Worm (Caenorhabditis elegans): ENCODE data around the gene srsx-38.
"Not testable (repeated sequence)": the region's sequence is repeated elsewhere in the genome, so short reads cannot be mapped to it uniquely, and the experiment has no call there.

Gene srsx-38

DNA sequence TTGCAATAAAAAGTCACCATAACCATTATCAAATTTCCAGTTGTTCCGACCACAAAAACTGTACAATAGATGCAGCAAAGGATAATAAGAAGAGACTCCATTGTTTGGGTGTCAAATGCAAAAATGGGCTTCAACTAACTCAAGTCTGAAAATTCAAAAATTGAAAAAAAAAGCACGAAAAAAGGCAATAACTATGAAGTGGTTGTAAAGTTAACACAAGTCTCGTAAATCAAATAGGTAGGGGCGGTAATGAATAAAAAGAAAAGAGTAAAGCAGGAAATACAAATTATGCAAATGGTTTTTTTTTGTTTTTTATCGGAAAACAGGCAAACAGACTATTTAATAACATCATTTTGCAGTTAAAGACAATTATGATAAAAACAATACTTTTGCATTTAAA, at the start of gene srsx-38:
TSS of gene srsx-38 (minus strand) at position 101 of the 400 bp plus-strand sequence.
- TF ChIP-seq unc-62 (GFP tag; optimal IDR thresholded peaks at IDR 0.05) = not testable (repeated sequence)

DNA sequence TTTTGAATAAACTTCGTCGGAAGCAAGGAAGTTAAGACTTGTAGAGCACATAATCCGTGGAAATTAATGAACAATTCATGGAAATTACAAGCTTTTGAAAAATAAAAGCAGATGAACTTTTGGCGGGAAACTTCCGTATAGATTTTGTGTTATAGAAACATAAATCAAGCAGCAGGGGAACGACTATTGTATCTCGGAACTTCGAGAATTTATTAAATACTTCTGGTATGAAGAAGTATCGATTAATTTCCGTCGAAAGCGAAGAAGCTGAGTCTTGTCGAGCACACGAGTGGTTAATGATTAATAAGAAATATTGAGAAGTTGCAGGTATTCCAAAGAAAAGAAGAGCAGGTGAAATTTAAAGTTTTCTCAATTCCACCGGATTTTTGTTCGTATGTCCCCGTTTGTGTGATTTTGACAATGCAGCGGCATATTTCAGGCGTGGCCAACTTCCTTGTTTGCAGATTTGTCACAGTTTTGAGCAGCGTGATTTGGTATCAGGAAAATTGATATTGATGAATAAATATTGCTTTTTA, 43.0 kb upstream of the srsx-38 start, which contains the start of gene srh-147:
TSS of gene srh-147 (minus strand) at position 51 of the 536 bp plus-strand sequence.
- TF ChIP-seq unc-62 (GFP tag; optimal IDR thresholded peaks at IDR 0.05) = not testable (repeated sequence)

DNA sequence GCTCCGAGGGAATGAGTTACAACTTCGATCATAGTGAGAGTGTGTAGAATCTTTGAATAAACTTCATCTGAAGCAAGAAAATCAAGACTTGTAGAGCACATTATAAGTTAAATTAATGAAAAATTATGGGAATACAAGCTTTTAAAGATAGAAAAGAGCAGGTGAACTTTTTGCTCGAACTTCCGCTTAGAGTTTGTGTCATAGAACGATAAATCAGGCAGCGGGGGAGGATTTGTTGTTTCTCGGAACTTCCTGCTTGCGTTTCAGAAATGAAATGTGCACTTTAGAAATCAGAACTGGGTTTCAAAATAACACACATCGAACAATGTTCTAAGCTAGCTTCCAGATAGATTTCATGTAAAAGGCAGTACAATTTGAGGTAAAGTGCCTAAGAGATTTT, 33.8 kb upstream of the srsx-38 start, which contains the start of gene srh-149:
TSS of gene srh-149 (minus strand) at position 101 of the 400 bp plus-strand sequence.
- no peak for TF ChIP-seq unc-62 (GFP tag; optimal IDR thresholded peaks at IDR 0.05)

DNA sequence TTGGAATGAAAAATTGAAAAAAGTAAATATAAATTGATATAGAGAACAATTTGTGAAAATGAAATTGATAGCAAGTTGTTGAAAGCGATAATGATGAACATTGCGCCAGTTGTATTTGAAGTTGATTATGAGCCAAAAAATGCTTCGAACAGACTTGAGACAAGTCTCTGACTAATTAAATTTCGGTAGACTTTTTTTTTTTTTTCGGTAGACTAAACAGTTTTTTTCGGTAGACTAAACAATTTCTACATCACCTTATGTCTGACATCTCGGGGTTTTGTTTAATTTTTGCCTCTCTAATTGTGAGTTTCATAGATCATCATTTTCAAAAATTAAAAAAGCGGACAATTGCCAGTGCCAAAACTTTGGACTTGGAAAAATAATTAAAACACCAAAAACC, 26.3 kb upstream of the srsx-38 start, which contains the start of gene srbc-54:
TSS of gene srbc-54 (minus strand) at position 101 of the 400 bp plus-strand sequence.
- no peak for TF ChIP-seq unc-62 (GFP tag; optimal IDR thresholded peaks at IDR 0.05)

DNA sequence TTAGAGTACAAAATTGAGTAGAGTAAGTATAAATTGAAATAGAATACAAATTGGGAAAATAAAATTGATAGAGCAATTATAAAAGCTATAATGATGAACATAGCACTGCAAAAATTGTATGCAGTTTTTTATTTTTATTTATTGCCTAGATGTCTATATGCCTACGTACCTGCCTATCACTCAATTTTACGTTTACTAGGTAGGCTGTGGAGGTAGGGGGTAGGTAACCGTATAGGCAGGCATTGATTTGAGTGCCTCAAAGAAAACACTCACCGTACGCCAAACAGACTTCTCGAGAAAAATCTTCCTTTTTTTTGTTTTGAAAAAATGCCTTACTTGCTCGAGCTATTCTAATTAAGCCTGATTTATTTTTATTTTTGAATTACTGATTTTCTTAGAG, 24.3 kb upstream of the srsx-38 start, which contains the start of gene srbc-56:
TSS of gene srbc-56 (minus strand) at position 101 of the 400 bp plus-strand sequence.
- TF ChIP-seq unc-62 (GFP tag; optimal IDR thresholded peaks at IDR 0.05) = no peak

DNA sequence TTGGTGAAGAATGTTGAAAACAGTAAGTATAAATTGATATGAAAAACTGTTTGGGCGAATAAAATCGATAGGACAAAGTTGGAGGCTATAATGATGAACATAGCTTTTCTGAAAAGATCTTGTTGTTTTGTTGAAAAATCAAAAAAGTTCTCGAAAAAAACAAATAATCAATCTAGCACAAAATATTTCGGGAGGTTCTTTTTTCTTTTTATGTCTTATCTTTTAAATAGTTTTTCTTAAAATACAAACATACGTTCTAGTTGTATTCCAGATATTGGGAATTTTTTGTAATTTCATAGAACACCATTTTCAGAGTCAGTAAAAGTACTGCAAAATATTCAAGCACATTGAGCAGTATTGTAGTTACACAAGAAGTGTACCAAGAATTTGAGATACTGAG, 22.6 kb upstream of the srsx-38 start, which contains the start of gene srbc-55:
TSS of gene srbc-55 (minus strand) at position 101 of the 400 bp plus-strand sequence.
- no peak for TF ChIP-seq unc-62 (GFP tag; optimal IDR thresholded peaks at IDR 0.05)

DNA sequence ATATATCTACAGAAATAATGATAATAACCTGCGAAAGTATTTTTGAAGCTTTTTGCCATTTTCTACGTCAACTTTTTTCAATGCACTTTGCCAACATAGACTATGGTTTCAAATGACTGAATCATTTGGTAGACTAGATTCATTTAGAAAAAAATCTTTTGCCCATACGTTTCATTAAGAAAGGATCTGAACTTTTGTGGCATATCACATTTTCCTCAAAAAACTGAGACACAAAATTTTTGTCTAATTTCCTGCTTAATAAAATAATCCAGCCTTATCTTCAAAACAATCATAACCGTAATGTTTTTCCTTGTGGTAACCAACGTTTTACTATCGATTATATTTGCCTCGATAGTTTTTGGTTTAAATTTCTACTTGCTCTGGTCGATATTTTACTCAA, 18.8 kb upstream of the srsx-38 start, which contains the start of gene srbc-51:
TSS of gene srbc-51 (plus strand) at position 301 of the 400 bp plus-strand sequence.
- no peak for TF ChIP-seq unc-62 (GFP tag; optimal IDR thresholded peaks at IDR 0.05)

DNA sequence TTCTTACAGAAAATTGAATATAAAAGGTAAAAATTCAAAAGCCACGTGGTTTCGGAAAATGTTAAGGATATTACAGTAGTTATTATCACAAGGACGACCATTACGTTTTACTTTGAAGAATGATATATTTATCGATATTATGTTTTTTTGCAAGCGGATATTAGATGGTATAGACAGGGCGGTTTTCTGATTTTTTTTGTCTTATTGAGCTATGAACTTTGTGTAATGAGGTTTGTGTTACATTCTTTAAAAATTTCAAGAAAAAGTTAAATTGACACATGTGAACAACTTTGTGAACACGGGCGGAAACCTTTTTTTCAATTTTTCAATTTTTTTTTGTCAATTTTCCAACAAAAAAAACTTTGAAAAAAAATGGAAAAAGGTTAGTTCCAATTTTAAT, 17.5 kb upstream of the srsx-38 start, which contains the start of gene srbc-50:
TSS of gene srbc-50 (minus strand) at position 101 of the 400 bp plus-strand sequence.
- TF ChIP-seq unc-62 (GFP tag; optimal IDR thresholded peaks at IDR 0.05) = no peak

DNA sequence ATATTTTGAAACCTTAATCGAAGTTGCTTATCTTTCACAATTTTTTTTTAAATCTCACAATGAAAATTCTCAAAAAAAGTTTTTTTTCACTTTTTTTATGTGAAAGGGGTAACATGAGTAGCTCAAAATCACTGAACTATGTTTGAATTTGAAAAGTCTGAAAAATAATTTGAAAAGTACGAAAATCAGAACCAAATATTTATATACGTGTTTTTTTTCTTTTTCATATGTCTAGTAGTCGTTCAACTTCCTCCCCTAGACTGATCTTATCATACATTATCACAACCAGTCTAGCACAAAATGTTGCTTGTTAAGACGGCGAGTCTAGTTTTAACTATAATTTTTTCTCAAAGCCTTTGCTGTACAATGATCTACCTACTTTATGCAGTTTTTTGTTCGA, 14.1 kb upstream of the srsx-38 start, which contains the start of gene srbc-49:
TSS of gene srbc-49 (plus strand) at position 301 of the 400 bp plus-strand sequence.
- TF ChIP-seq unc-62 (GFP tag; optimal IDR thresholded peaks at IDR 0.05) = no peak

DNA sequence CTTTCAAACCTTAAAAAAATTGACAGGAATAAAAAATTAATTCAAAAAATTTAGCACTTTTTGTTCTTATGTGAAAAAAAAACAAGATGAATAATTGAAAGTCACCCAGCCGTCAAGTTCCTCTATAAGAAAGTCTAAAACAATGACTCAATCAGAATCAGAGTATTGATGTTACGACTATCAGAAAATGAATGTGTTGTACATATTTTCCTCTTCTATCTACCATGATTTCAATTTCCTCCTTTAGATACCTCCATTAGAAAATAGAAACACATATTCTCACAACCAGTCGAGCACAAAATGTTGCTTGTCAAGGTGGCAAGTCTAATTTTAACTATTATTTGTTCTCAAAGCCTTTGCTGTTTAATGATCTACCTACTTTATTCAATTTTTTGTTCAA, 12.7 kb upstream of the srsx-38 start, which contains the start of gene srbc-48:
TSS of gene srbc-48 (plus strand) at position 301 of the 400 bp plus-strand sequence.
- no peak for TF ChIP-seq unc-62 (GFP tag; optimal IDR thresholded peaks at IDR 0.05)

DNA sequence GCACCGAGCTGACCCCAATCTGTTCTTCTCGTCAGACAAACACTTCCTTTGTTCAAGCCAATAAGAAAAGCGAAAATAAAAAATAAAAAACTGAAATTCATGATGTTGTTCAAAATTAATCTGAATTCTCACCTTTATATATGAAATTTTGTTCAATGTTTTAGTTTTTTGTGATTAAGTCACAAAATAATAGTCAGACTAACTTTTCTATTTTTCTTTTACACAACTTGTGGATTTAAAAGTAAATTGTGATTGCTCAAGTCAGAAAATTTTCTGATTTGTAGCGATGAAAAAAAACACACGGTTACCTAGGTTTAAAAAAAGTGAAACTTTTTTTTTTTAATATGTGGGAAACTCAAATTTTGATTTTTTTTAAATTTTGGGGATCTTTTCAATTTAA, 10.4 kb upstream of the srsx-38 start, which contains the start of gene abf-3:
TSS of gene abf-3 (minus strand) at position 101 of the 400 bp plus-strand sequence.
- no peak for TF ChIP-seq unc-62 (GFP tag; optimal IDR thresholded peaks at IDR 0.05)

DNA sequence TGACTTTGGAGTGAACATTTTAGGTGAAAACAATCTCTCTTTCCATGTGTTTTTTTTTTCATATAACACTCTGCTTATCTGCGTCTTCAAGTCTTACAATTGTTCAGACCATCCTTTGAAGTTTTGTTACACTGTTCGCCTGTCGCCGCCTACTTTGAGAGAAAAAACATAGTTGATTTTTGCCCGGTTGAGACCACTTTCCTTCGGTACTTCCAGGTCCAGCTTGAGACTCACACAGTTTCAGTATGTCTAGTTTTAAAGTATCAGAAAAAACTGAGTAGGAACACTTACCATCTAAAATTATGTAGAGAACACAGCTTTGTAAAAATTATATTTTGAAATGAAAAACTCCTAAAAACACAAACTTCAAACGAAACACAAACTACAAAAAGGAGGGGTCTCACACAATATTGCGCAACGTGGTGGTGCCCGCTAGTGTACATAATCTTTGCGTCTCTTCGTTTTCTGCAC, 8.7 kb upstream of the srsx-38 start, which contains the start of the genes fbxa-69 and F54B8.4:
TSS of gene fbxa-69 (minus strand) at position 10 of the 471 bp plus-strand sequence.
TSS of gene F54B8.4 (plus strand) at position 421 of the 471 bp plus-strand sequence.
- TF ChIP-seq unc-62 (GFP tag; optimal IDR thresholded peaks at IDR 0.05) = no peak

DNA sequence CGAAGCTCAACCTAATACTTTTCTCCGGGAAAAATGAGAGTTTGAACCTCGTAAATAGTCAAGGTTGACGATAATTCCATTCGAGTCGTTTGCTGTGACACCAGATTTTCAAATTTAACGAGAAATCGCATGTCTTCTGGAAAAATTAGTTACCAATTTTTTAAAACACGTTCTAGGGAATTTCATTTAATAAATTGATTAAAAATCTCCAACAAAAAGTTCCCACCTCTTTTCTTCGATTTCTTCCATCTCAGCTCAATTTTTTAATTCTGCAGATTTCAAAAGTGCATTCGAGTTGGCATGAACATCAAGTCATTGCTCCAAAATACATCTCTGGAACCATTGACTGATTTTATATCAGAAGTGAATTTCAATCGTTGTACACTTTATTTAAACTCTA, 4.7 kb upstream of the srsx-38 start, which contains the start of gene nhr-282:
TSS of gene nhr-282 (plus strand) at position 301 of the 400 bp plus-strand sequence.
- TF ChIP-seq unc-62 (GFP tag; optimal IDR thresholded peaks at IDR 0.05) = not testable (repeated sequence)

DNA sequence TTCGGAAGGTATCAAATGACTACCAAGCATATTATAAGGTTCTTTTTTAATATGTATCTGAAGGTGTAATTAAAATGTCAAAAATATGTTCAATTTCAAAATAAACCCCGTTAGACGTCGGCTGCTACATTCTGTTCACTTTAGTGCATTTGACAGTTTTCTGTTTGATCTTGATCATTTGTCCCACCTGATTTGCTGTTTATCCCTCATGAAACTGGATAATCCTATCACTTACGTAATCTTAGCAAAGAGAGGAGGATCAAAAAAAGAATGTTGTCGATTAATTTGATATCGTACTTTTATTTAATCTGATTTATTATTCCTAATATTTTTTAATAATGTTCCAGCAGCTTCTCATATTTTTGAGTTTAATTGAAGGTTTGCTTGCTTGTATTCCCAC, 3.1 kb upstream of the srsx-38 start, which contains the start of gene F54B8.1:
TSS of gene F54B8.1 (plus strand) at position 301 of the 400 bp plus-strand sequence.
- no peak for TF ChIP-seq unc-62 (GFP tag; optimal IDR thresholded peaks at IDR 0.05)

DNA sequence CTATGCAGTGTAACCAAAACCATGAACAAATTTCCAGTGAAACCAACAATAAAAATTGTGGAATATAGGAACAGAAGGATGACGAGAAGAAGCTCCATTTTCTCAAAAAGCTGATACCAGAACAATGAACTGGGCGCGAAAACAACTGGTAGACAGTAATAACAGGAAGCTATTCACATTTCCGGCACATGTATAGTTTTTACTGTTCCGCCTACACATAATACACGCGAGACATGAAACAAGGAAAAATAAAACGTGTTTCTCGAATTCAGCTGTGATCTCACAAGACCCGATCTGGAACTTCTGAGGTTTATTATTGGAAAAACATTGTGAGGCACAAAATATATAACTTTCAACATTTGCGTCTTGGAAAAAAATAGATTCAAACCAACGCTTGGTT, 2.2 kb upstream of the srsx-38 start, which contains the start of gene srsx-36:
TSS of gene srsx-36 (minus strand) at position 101 of the 400 bp plus-strand sequence.
- no peak for TF ChIP-seq unc-62 (GFP tag; optimal IDR thresholded peaks at IDR 0.05)

DNA sequence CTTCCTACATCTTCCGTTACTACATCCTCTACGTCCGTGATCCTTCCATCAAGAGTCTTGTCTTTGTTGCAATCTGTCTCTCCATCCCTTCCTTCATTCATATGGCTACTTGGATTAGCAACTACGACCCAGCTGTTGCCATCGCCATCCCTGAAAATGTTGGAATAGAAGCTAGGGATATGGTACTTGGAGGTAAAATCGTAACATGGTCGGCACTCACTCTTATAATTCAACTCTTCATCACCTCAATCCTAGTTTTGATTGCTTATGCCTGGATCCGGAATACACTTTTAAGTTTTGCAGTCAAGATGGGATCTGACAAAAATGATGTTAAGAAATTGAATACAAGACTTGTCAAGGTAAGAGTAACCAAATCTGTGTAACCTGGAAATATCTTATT, 3.6 kb downstream of the srsx-38 start, which contains the start of gene T26E4.18:
TSS of gene T26E4.18 (minus strand) at position 101 of the 400 bp plus-strand sequence.
- TF ChIP-seq unc-62 (GFP tag; optimal IDR thresholded peaks at IDR 0.05) = not testable (repeated sequence)
